Worm (Caenorhabditis elegans): Measurements from ENCODE around the gene fut-4.

DNA sequence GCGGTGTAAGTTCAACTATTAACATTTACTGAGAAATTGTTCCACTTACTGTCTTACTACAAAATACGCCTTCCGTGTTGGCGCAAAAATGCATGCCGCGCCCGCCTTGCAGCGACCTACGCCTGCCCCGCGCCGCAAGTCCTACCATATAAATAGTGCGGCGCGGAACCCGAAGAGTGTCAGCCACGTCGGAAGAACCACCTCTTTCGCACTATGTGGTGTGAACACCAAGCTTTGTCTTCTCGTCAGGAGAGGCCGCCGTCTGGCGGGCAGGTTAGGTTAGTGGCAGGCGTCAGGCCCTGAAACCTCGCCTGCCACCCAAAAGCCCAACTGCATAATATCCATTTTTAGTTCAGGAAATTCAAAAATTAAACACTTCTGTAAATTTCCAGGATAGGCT is 43.0 kb upstream of the fut-4 start:
- TF ChIP-seq unc-62 (GFP tag; optimal IDR thresholded peaks at IDR 0.05) = no peak
- no peak for TF ChIP-seq lsy-2 (tag; optimal IDR thresholded peaks at IDR 0.05)
- no peak for TF ChIP-seq fkh-10 (GFP tag; optimal IDR thresholded peaks at IDR 0.05)
- TF ChIP-seq tbx-2 (tag; optimal IDR thresholded peaks at IDR 0.05) = no peak
- no peak for TF ChIP-seq nhr-28 (tag; optimal IDR thresholded peaks at IDR 0.05)
- no peak for TF ChIP-seq F16B12.6 (tag; optimal IDR thresholded peaks at IDR 0.05)
